Worm (Caenorhabditis elegans) whole organism, L2 larva: ENCODE results near the gene C13A2.1.
"Not testable (repeated sequence)": the region's sequence is repeated elsewhere in the genome, so short reads cannot be mapped to it uniquely, and the experiment has no call there.

Experiments used
- F13H6.1 ChIP-seq: sonication (generic microtip); optimal IDR thresholded peaks from 2 replicates; lab custom pipeline; 2016; ENCODE audit warnings: missing genetic modification characterization, missing compliant biosample characterization
- R02D3.7 ChIP-seq: fragments of 150-350 bp; optimal IDR thresholded peaks from 2 replicates; lab custom pipeline; 2014; ENCODE audit warnings: missing biosample characterization, missing genetic modification characterization
- Y55F3AM.14 ChIP-seq: fragments of 200-800 bp; sonication (Bioruptor generic); optimal IDR thresholded peaks from 2 replicates; lab custom pipeline; 2018; ENCODE audit warnings: mild to moderate bottlenecking, missing genetic modification characterization, missing compliant biosample characterization
- ZK546.5 ChIP-seq: sonication (generic microtip); optimal IDR thresholded peaks from 2 replicates; lab custom pipeline; 2017; ENCODE audit warnings: missing biosample characterization, missing genetic modification characterization
- alr-1 ChIP-seq: fragments of 150-350 bp; optimal IDR thresholded peaks from 2 replicates; lab custom pipeline; 2014; ENCODE audit warnings: missing biosample characterization, missing genetic modification characterization
- ama-1 ChIP-seq: fragments of 150-350 bp; optimal IDR thresholded peaks from 2 replicates; lab custom pipeline; 2018; ENCODE audit warnings: inconsistent platforms
- blmp-1 ChIP-seq: sonication (generic microtip); optimal IDR thresholded peaks from 2 replicates; lab custom pipeline; 2017; ENCODE audit warnings: missing genetic modification characterization, mild to moderate bottlenecking, missing compliant biosample characterization, antibody characterized with exemption, moderate library complexity; ENCODE audit not compliant: insufficient read depth
- ceh-82 ChIP-seq: fragments of 150-350 bp; optimal IDR thresholded peaks from 2 replicates; lab custom pipeline; 2014; ENCODE audit warnings: missing biosample characterization, missing genetic modification characterization
- dmd-4 ChIP-seq: sonication (generic microtip); optimal IDR thresholded peaks from 2 replicates; lab custom pipeline; 2017; ENCODE audit warnings: missing biosample characterization, missing genetic modification characterization
- egl-27 ChIP-seq: sonication (generic microtip); optimal IDR thresholded peaks from 3 replicates; lab custom pipeline; 2017; ENCODE audit warnings: missing biosample characterization, missing genetic modification reagents, missing genetic modification characterization
- elt-1 ChIP-seq: fragments of 150-350 bp; optimal IDR thresholded peaks from 2 replicates; lab custom pipeline; 2014; ENCODE audit warnings: missing biosample characterization, missing genetic modification characterization
- lsy-2 ChIP-seq, 2 experiments: fragments of 150-350 bp in 1 of 2; sonication (generic microtip) in 1 of 2; optimal IDR thresholded peaks; 2 replicates each; lab custom pipeline; 2014 to 2017; ENCODE audit warnings: missing biosample characterization in 2 of 2, missing genetic modification characterization in 2 of 2
- nhr-11 ChIP-seq: fragments of 150-350 bp; optimal IDR thresholded peaks from 2 replicates; lab custom pipeline; 2014; ENCODE audit warnings: missing biosample characterization, missing genetic modification characterization
- nhr-21 ChIP-seq: fragments of 150-350 bp; optimal IDR thresholded peaks from 2 replicates; lab custom pipeline; 2014; ENCODE audit warnings: missing biosample characterization, missing genetic modification characterization
- nhr-23 ChIP-seq: fragments of 150-350 bp; optimal IDR thresholded peaks from 2 replicates; lab custom pipeline; 2014; ENCODE audit warnings: missing biosample characterization, missing genetic modification reagents, missing genetic modification characterization
- nhr-25 ChIP-seq: fragments of 150-350 bp; sonication (generic microtip); optimal IDR thresholded peaks from 3 replicates; lab custom pipeline; 2014; ENCODE audit warnings: missing biosample characterization, missing genetic modification characterization
- nhr-77 ChIP-seq: fragments of 150-350 bp; optimal IDR thresholded peaks from 2 replicates; lab custom pipeline; 2014; ENCODE audit warnings: missing biosample characterization, missing genetic modification characterization
- sem-4 ChIP-seq: fragments of 150-350 bp; optimal IDR thresholded peaks from 2 replicates; lab custom pipeline; 2014; ENCODE audit warnings: missing biosample characterization, missing genetic modification reagents, missing genetic modification characterization
- skn-1 ChIP-seq: sonication (generic microtip); optimal IDR thresholded peaks from 2 replicates; lab custom pipeline; 2017; ENCODE audit warnings: missing biosample characterization, missing genetic modification characterization
- sma-3 ChIP-seq: sonication (generic microtip); optimal IDR thresholded peaks from 2 replicates; lab custom pipeline; 2016; ENCODE audit warnings: missing genetic modification reagents, missing genetic modification characterization, missing compliant biosample characterization
- unc-55 ChIP-seq: fragments of 150-350 bp; sonication (generic microtip); optimal IDR thresholded peaks from 3 replicates; lab custom pipeline; 2014; ENCODE audit warnings: missing biosample characterization, missing genetic modification reagents, missing genetic modification characterization
- unc-62 ChIP-seq: fragments of 150-350 bp; optimal IDR thresholded peaks from 2 replicates; lab custom pipeline; 2014; ENCODE audit warnings: missing biosample characterization, missing genetic modification reagents, missing genetic modification characterization
- zag-1 ChIP-seq: fragments of 150-350 bp; optimal IDR thresholded peaks from 2 replicates; lab custom pipeline; 2014; ENCODE audit warnings: missing biosample characterization, missing genetic modification characterization
- ztf-11 ChIP-seq: sonication (generic microtip); optimal IDR thresholded peaks from 2 replicates; lab custom pipeline; 2017; ENCODE audit warnings: missing biosample characterization, missing genetic modification characterization
- ztf-4 ChIP-seq: fragments of 150-350 bp; optimal IDR thresholded peaks from 2 replicates; lab custom pipeline; 2014; ENCODE audit warnings: missing biosample characterization, missing genetic modification characterization

The C13A2.1 gene

ce11 chrV:7332253-7332652 is 43.5 kb downstream of the C13A2.1 start, which contains the start of gene F10G2.1:
TSS of gene F10G2.1 (plus strand) at chrV:7332553.
- TF ChIP-seq nhr-23 = no peak
- no peak for TF ChIP-seq elt-1 (tag; lab: Kevin White, UChicago)
- no peak for TF ChIP-seq ztf-11
- TF ChIP-seq nhr-25 (tag; lab: Kevin White, UChicago) = no peak
- no peak for TF ChIP-seq nhr-11 (tag; lab: Kevin White, UChicago)
- no peak for TF ChIP-seq zag-1 (tag; lab: Kevin White, UChicago)
- TF ChIP-seq blmp-1 (tag; lab: Kevin White, UChicago) = no peak
- TF ChIP-seq ceh-82 = no peak
- TF ChIP-seq unc-62 = no peak
- no peak for TF ChIP-seq F13H6.1
- TF ChIP-seq R02D3.7 = no peak
- no peak for TF ChIP-seq nhr-21
- no peak for TF ChIP-seq sma-3 (GFP tag; lab: Kevin White, UChicago)

DNA sequence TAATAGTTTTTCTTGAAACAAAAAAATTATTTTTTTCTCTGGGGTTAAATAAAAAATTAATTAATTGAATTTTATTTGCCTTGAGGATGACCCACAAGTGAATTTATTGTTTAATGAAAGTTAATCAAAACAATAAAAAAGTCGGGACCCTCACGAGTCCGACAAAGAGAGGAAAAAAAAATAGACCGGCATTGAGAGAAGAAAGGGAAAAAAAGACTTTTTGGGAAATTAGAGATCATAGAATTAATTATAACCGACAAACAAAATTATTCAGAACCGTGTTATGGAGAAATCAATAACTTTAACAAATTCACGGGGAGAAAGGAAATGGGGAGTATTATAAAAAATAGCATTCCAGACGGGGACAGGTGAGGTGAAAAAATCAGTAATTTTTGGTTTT is 48.4 kb downstream of the C13A2.1 start, which contains the start of gene F10G2.7:
Gene F10G2.7 (minus strand): TSS at position 101 of the 400 bp plus-strand sequence.
- not testable (repeated sequence) for TF ChIP-seq zag-1 (tag; lab: Kevin White, UChicago); ztf-4 (tag; lab: Kevin White, UChicago); lsy-2 (tag; optimal IDR thresholded peaks at IDR 0.05; lab: Kevin White, UChicago)

ce11 chrV:7339831-7340230 is 51.0 kb downstream of the C13A2.1 start, which contains the start of gene srh-187:
TSS of gene srh-187 (minus strand) at chrV:7339931.
- TF ChIP-seq nhr-21 (no peak), nhr-23 (no peak), sem-4 (tag; lab: Kevin White, UChicago) (no peak), ztf-11 (no peak), nhr-77 (no peak), ZK546.5 (tag; lab: Kevin White, UChicago) (no peak), Y55F3AM.14 (GFP tag; lab: Kevin White, UChicago) (no peak), zag-1 (tag; lab: Kevin White, UChicago) (no peak), alr-1 (tag; lab: Kevin White, UChicago) (no peak), egl-27 (tag; lab: Kevin White, UChicago) (no peak), dmd-4 (tag; lab: Kevin White, UChicago) (no peak), skn-1 (tag; lab: Kevin White, UChicago) (no peak), ama-1 (no peak), lsy-2 (tag; optimal IDR thresholded peaks at IDR 0.05; lab: Kevin White, UChicago) (no peak), unc-55 (GFP tag; lab: Kevin White, UChicago) (no peak)
